Fruit fly (Drosophila melanogaster) whole organism, embryonic: ENCODE results near the gene Grx5.

Experiments
- Aef1 ChIP-seq: fragments of 200-800 bp; sonication (Bioruptor generic); IDR thresholded peaks from 3 replicates; pipeline ENCODE4 v1.3.6; 2022; ENCODE audit warnings: missing biosample characterization, missing genetic modification characterization
- Awh ChIP-seq: fragments of 200-800 bp; sonication (Bioruptor generic); IDR thresholded peaks from 2 replicates; pipeline ENCODE4, ENCODE4 v1.3.6; 2022; ENCODE audit warnings: missing biosample characterization, missing genetic modification characterization
- Blimp-1 ChIP-seq: fragments of 200-800 bp; sonication (Bioruptor generic); optimal IDR thresholded peaks from 3 replicates; lab custom pipeline; 2018; ENCODE audit warnings: missing biosample characterization, missing genetic modification characterization, mild to moderate bottlenecking, moderate library complexity, missing genetic modification reagents
- CG10366 ChIP-seq: fragments of 200-800 bp; sonication (Bioruptor generic); IDR thresholded peaks from 2 replicates; pipeline ENCODE4 v1.3.6; 2022; ENCODE audit warnings: missing biosample characterization, missing genetic modification characterization
- CG10462 ChIP-seq: fragments of 200-800 bp; sonication (Bioruptor generic); optimal IDR thresholded peaks from 2 replicates; lab custom pipeline; 2016; ENCODE audit warnings: missing biosample characterization, missing genetic modification characterization
- CG10565 ChIP-seq: fragments of 200-800 bp; sonication (Bioruptor generic); optimal IDR thresholded peaks from 3 replicates; lab custom pipeline; 2016; ENCODE audit warnings: missing biosample characterization, mild to moderate bottlenecking, missing genetic modification characterization
- CG11456 ChIP-seq: fragments of 200-800 bp; sonication (Bioruptor generic); IDR thresholded peaks from 3 replicates; pipeline ENCODE4 v1.3.6; 2022; ENCODE audit warnings: missing biosample characterization, missing genetic modification characterization
- CG13775 ChIP-seq: fragments of 200-800 bp; sonication (Bioruptor generic); optimal IDR thresholded peaks from 3 replicates; lab custom pipeline; 2017; ENCODE audit warnings: missing biosample characterization, mild to moderate bottlenecking, missing genetic modification characterization
- CG15011 ChIP-seq: fragments of 200-800 bp; sonication (Bioruptor generic); optimal IDR thresholded peaks from 3 replicates; lab custom pipeline; 2018; ENCODE audit warnings: missing biosample characterization, mild to moderate bottlenecking, missing genetic modification characterization
- CG17385 ChIP-seq: fragments of 200-800 bp; sonication (Bioruptor generic); optimal IDR thresholded peaks from 3 replicates; lab custom pipeline; 2018; ENCODE audit warnings: missing biosample characterization, mild to moderate bottlenecking, missing genetic modification characterization
- CG18599 ChIP-seq: fragments of 200-800 bp; sonication (Bioruptor generic); optimal IDR thresholded peaks from 3 replicates; lab custom pipeline; 2017; ENCODE audit warnings: missing biosample characterization, missing genetic modification characterization, mild to moderate bottlenecking, moderate library complexity, missing genetic modification reagents
- CG2678 ChIP-seq: fragments of 200-800 bp; sonication (Bioruptor generic); optimal IDR thresholded peaks from 3 replicates; lab custom pipeline; 2019; ENCODE audit warnings: missing biosample characterization, mild to moderate bottlenecking, missing genetic modification characterization, moderate library complexity
- CG2712 ChIP-seq: fragments of 200-800 bp; optimal IDR thresholded peaks from 3 replicates; lab custom pipeline; 2019; ENCODE audit warnings: missing biosample characterization, mild to moderate bottlenecking, missing genetic modification characterization, moderate library complexity
- CG3281 ChIP-seq: fragments of 200-800 bp; sonication (Bioruptor generic); optimal IDR thresholded peaks from 3 replicates; lab custom pipeline; 2017; ENCODE audit warnings: missing biosample characterization, mild to moderate bottlenecking, missing genetic modification characterization
- CG33213 ChIP-seq: fragments of 200-800 bp; sonication (Bioruptor generic); optimal IDR thresholded peaks from 3 replicates; lab custom pipeline; 2016; ENCODE audit warnings: missing biosample characterization, missing genetic modification characterization
- CG6813 ChIP-seq: fragments of 200-800 bp; sonication (Bioruptor generic); optimal IDR thresholded peaks from 2 replicates; lab custom pipeline; 2017; ENCODE audit warnings: missing biosample characterization, missing genetic modification characterization, mild to moderate bottlenecking, moderate library complexity, missing genetic modification reagents
- CG8765 ChIP-seq: fragments of 200-800 bp; sonication (Bioruptor generic); IDR thresholded peaks from 2 replicates; pipeline ENCODE4 v1.3.6; 2022; ENCODE audit warnings: missing biosample characterization, missing genetic modification characterization
- CG9932 ChIP-seq: fragments of 200-800 bp; sonication (Bioruptor generic); IDR thresholded peaks from 2 replicates; pipeline ENCODE4 v1.3.6; 2022; ENCODE audit warnings: missing biosample characterization, missing genetic modification characterization
- D19B ChIP-seq: fragments of 200-800 bp; sonication (Bioruptor generic); optimal IDR thresholded peaks from 2 replicates; lab custom pipeline; 2017; ENCODE audit warnings: missing biosample characterization, mild to moderate bottlenecking, missing genetic modification characterization
- Dbx ChIP-seq: fragments of 200-800 bp; sonication (Bioruptor generic); IDR thresholded peaks from 3 replicates; pipeline ENCODE4 v1.3.6; 2022; ENCODE audit warnings: missing biosample characterization, missing genetic modification characterization
- Dref ChIP-seq: fragments of 200-800 bp; sonication (Bioruptor generic); IDR thresholded peaks from 2 replicates; pipeline ENCODE4 v1.3.6; 2022; ENCODE audit warnings: missing biosample characterization, missing genetic modification characterization
- Ets65A ChIP-seq: fragments of 200-800 bp; sonication (Bioruptor generic); peaks from one replicate; lab custom pipeline; 2016; ENCODE audit warnings: missing biosample characterization, missing genetic modification characterization
- H15 ChIP-seq: fragments of 200-800 bp; sonication (Bioruptor generic); IDR thresholded peaks from 3 replicates; pipeline ENCODE4 v1.3.6; 2022; ENCODE audit warnings: missing biosample characterization, missing genetic modification characterization
- HHEX ChIP-seq: fragments of 200-800 bp; sonication (Bioruptor generic); optimal IDR thresholded peaks from 3 replicates; lab custom pipeline; 2017; ENCODE audit warnings: missing biosample characterization, mild to moderate bottlenecking, missing genetic modification characterization, missing genetic modification reagents
- Hr3 ChIP-seq: fragments of 200-800 bp; sonication (Bioruptor generic); optimal IDR thresholded peaks from 3 replicates; lab custom pipeline; 2016; ENCODE audit warnings: missing biosample characterization, missing genetic modification characterization
- Hr51 ChIP-seq, 2 experiments: fragments of 200-800 bp; sonication (Bioruptor generic); optimal IDR thresholded peaks; 2 replicates in 1 of 2; 3 replicates in 1 of 2; lab custom pipeline; 2016 to 2018; ENCODE audit warnings: missing biosample characterization in 2 of 2, missing genetic modification characterization in 2 of 2, mild to moderate bottlenecking in 1 of 2, moderate library complexity in 1 of 2
- Nf-YC ChIP-seq: fragments of 200-800 bp; optimal IDR thresholded peaks from 3 replicates; lab custom pipeline; 2019; ENCODE audit warnings: missing biosample characterization, mild to moderate bottlenecking, missing genetic modification characterization, moderate library complexity
- Tbp ChIP-seq: fragments of >200 bp; optimal IDR thresholded peaks from 2 replicates; lab custom pipeline; 2018; ENCODE audit warnings: missing biosample characterization, missing genetic modification characterization
- Usf ChIP-seq: fragments of 200-800 bp; sonication (Bioruptor generic); optimal IDR thresholded peaks from 2 replicates; lab custom pipeline; 2017; ENCODE audit warnings: missing genotype, missing biosample characterization, missing genetic modification characterization
- ab ChIP-seq: fragments of 200-800 bp; sonication (Bioruptor generic); optimal IDR thresholded peaks from 2 replicates; lab custom pipeline; 2016; ENCODE audit warnings: missing biosample characterization, missing genetic modification characterization
- caup ChIP-seq: fragments of 200-800 bp; sonication (Bioruptor generic); optimal IDR thresholded peaks from 3 replicates; lab custom pipeline; 2017; ENCODE audit warnings: missing biosample characterization, mild to moderate bottlenecking, missing genetic modification characterization, moderate library complexity; ENCODE audit not compliant: severe bottlenecking
- da ChIP-seq: fragments of 200-800 bp; sonication (Bioruptor generic); optimal IDR thresholded peaks from 2 replicates; lab custom pipeline; 2016; ENCODE audit warnings: missing biosample characterization, missing genetic modification characterization
- dpn ChIP-seq, 2 experiments: fragments of 200-800 bp; sonication (Bioruptor generic); optimal IDR thresholded peaks; 3 replicates each; lab custom pipeline; 2016; ENCODE audit warnings: missing biosample characterization in 2 of 2, missing genetic modification characterization in 2 of 2
- eyg ChIP-seq: fragments of 200-800 bp; sonication (Bioruptor generic); optimal IDR thresholded peaks from 3 replicates; lab custom pipeline; 2016; ENCODE audit warnings: missing biosample characterization, missing genetic modification characterization
- gem ChIP-seq: fragments of 200-800 bp; sonication (Bioruptor generic); optimal IDR thresholded peaks from 2 replicates; lab custom pipeline; 2019; ENCODE audit warnings: missing biosample characterization, mild to moderate bottlenecking, missing genetic modification characterization, moderate library complexity
- gfzf ChIP-seq: fragments of 200-800 bp; sonication (Bioruptor generic); optimal IDR thresholded peaks from 2 replicates; lab custom pipeline; 2016; ENCODE audit warnings: missing biosample characterization, mild to moderate bottlenecking, missing genetic modification characterization, moderate library complexity
- gro ChIP-seq: fragments of 200-800 bp; sonication (Bioruptor generic); optimal IDR thresholded peaks from 2 replicates; lab custom pipeline; 2016; ENCODE audit warnings: missing biosample characterization, missing genetic modification characterization
- gsb ChIP-seq: fragments of 200-800 bp; sonication (Bioruptor generic); IDR thresholded peaks from 2 replicates; pipeline ENCODE4 v1.3.6; 2022; ENCODE audit warnings: missing biosample characterization, missing genetic modification characterization
- gsb-n ChIP-seq: fragments of 200-800 bp; sonication (Bioruptor generic); optimal IDR thresholded peaks from 3 replicates; lab custom pipeline; 2018; ENCODE audit warnings: missing biosample characterization, mild to moderate bottlenecking, missing genetic modification characterization
- ham ChIP-seq: fragments of 200-800 bp; sonication (Bioruptor generic); IDR thresholded peaks from 2 replicates; pipeline ENCODE4 v1.3.6; 2022; ENCODE audit warnings: missing biosample characterization, missing genetic modification characterization
- hkb ChIP-seq, 2 experiments: fragments of 200-800 bp in 1 of 2; fragments of >200 bp in 1 of 2; sonication (Bioruptor generic) in 1 of 2; IDR thresholded peaks in 1 of 2; optimal IDR thresholded peaks in 1 of 2; 2 replicates each; pipeline versions ENCODE4 v1.3.6 to Lab custom; 2017 to 2022; ENCODE audit warnings: missing biosample characterization in 1 of 2, missing genetic modification characterization in 1 of 2
- inv ChIP-seq: fragments of 200-800 bp; sonication (Bioruptor generic); IDR thresholded peaks from 2 replicates; pipeline ENCODE4 v1.3.6; 2022; ENCODE audit warnings: missing biosample characterization, missing genetic modification characterization; ENCODE audit not compliant: partially characterized antibody
- lmd ChIP-seq: fragments of 200-800 bp; sonication (Bioruptor generic); IDR thresholded peaks from 2 replicates; pipeline ENCODE4 v1.3.6; 2022; ENCODE audit warnings: missing biosample characterization, missing genetic modification characterization
- otp ChIP-seq: fragments of 200-800 bp; sonication (Bioruptor generic); IDR thresholded peaks from 3 replicates; pipeline ENCODE4, ENCODE4 v1.3.6; 2022; ENCODE audit warnings: missing biosample characterization, missing genetic modification characterization
- pho ChIP-seq: fragments of 200-800 bp; sonication (Bioruptor generic); optimal IDR thresholded peaks from 2 replicates; lab custom pipeline; 2016; ENCODE audit warnings: missing biosample characterization, missing genetic modification characterization
- schlank ChIP-seq: fragments of 200-800 bp; sonication (Bioruptor generic); optimal IDR thresholded peaks from 2 replicates; lab custom pipeline; 2018; ENCODE audit warnings: missing biosample characterization, mild to moderate bottlenecking, missing genetic modification characterization
- sima ChIP-seq: fragments of 200-800 bp; sonication (Bioruptor generic); optimal IDR thresholded peaks from 2 replicates; lab custom pipeline; 2016; ENCODE audit warnings: missing biosample characterization, missing genetic modification characterization
- wek ChIP-seq: fragments of 200-800 bp; sonication (Bioruptor generic); optimal IDR thresholded peaks from 3 replicates; lab custom pipeline; 2018; ENCODE audit warnings: missing biosample characterization, mild to moderate bottlenecking, missing genetic modification characterization, moderate library complexity
- zen ChIP-seq: fragments of 200-800 bp; sonication (Bioruptor generic); optimal IDR thresholded peaks from 3 replicates; lab custom pipeline; 2018; ENCODE audit warnings: missing biosample characterization, mild to moderate bottlenecking, missing genetic modification characterization, moderate library complexity

The Grx5 gene

dm6 chrX:14839739-14840347, 1.8 kb upstream of the Grx5 start (continued):
- no peak for TF ChIP-seq H15 (GFP tag; lab: Robert Waterston, UW)
- TF ChIP-seq CG17385 (GFP tag; lab: Kevin White, UChicago) = peak; percentile 42
- peak; percentile 38; the same call in 1 of the 2 replicates for TF ChIP-seq gsb (GFP tag; lab: Robert Waterston, UW)
- TF ChIP-seq eyg (GFP tag; lab: Kevin White, UChicago) = peak; percentile 28
- no peak for TF ChIP-seq Nf-YC (tag; lab: Kevin White, UChicago)
- TF ChIP-seq hkb (optimal IDR thresholded peaks at IDR 0.05; lab: Kevin White, UChicago) = no peak
- TF ChIP-seq hkb (GFP tag; IDR thresholded peaks at IDR 0.05; lab: Robert Waterston, UW) = no peak
- TF ChIP-seq Hr3 (GFP tag; lab: Kevin White, UChicago) = peak; percentile 14
- TF ChIP-seq gro (GFP tag; lab: Kevin White, UChicago) = peak; percentile 18
- TF ChIP-seq CG6813 (GFP tag; lab: Kevin White, UChicago) = peak; percentile 7
- no peak for TF ChIP-seq gfzf
- TF ChIP-seq gem = peak; percentile 52
- TF ChIP-seq CG2678 (tag; lab: Kevin White, UChicago) = peak; percentile 58
- TF ChIP-seq CG3281 = peak; percentile 58
- TF ChIP-seq CG13775 (GFP tag; lab: Kevin White, UChicago) = peak; percentile 26
- peak; percentile 6 for TF ChIP-seq Usf (GFP tag; lab: Kevin White, UChicago)
- peak; percentile 74 for TF ChIP-seq pho (GFP tag; lab: Kevin White, UChicago)
- TF ChIP-seq Tbp (GFP tag; lab: Kevin White, UChicago) = no peak
- TF ChIP-seq caup = peak; percentile 44
- peak; percentile 39 for TF ChIP-seq CG2712 (tag; lab: Kevin White, UChicago)
- peak; percentile 36 to 57 for TF ChIP-seq dpn (GFP tag; optimal IDR thresholded peaks at IDR 0.05; lab: Kevin White, UChicago)
- TF ChIP-seq Awh (GFP tag; lab: Robert Waterston, UW) = no peak
- TF ChIP-seq lmd (GFP tag; lab: Robert Waterston, UW) = peak; percentile 54; the same call in 1 of the 2 replicates
- TF ChIP-seq HHEX (GFP tag; lab: Kevin White, UChicago) = peak; percentile 39
- TF ChIP-seq CG11456 (GFP tag; lab: Robert Waterston, UW) = peak; percentile 62; the same call in 1 of the 3 replicates
- TF ChIP-seq CG33213 (GFP tag; lab: Kevin White, UChicago) = peak; percentile 15
- no peak for TF ChIP-seq CG10462
- TF ChIP-seq CG8765 (GFP tag; lab: Robert Waterston, UW) = no peak
- no peak for TF ChIP-seq sima (GFP tag; lab: Kevin White, UChicago)
- TF ChIP-seq ab (GFP tag; lab: Kevin White, UChicago) = peak; percentile 5
- TF ChIP-seq zen (tag; lab: Kevin White, UChicago) = no peak
- TF ChIP-seq gsb-n (tag; lab: Kevin White, UChicago) = no peak
- TF ChIP-seq wek (GFP tag; lab: Kevin White, UChicago) = no peak
- peak; percentile 71 for TF ChIP-seq Aef1 (GFP tag; lab: Robert Waterston, UW)
- TF ChIP-seq otp (GFP tag; lab: Robert Waterston, UW) = 0 out of 3 replicates have a peak, but pooled peaks have one; percentile 17
- TF ChIP-seq CG10565 (GFP tag; lab: Kevin White, UChicago) = no peak
- TF ChIP-seq Blimp-1 (GFP tag; lab: Kevin White, UChicago) = no peak
- no peak for TF ChIP-seq Dref (GFP tag; lab: Robert Waterston, UW)
- TF ChIP-seq schlank (tag; lab: Kevin White, UChicago) = no peak
- TF ChIP-seq da (GFP tag; lab: Kevin White, UChicago) = peak; percentile 15
- peak; percentile 71 for TF ChIP-seq CG18599 (GFP tag; lab: Kevin White, UChicago)
- TF ChIP-seq Ets65A (GFP tag; lab: Kevin White, UChicago) = peak; percentile 76
- TF ChIP-seq CG9932 (GFP tag; lab: Robert Waterston, UW) = peak; percentile 71
- TF ChIP-seq ham (GFP tag; lab: Robert Waterston, UW) = peak; percentile 27; the same call in 1 of the 2 replicates
- peak in 1 of 2 experiments; percentile 60 for TF ChIP-seq Hr51 (GFP tag; optimal IDR thresholded peaks at IDR 0.05; lab: Kevin White, UChicago)
- TF ChIP-seq Dbx = 0 out of 3 replicates have a peak, but pooled peaks have one; percentile 51
- no peak for TF ChIP-seq CG15011 (GFP tag; lab: Kevin White, UChicago)
- TF ChIP-seq D19B (GFP tag; lab: Kevin White, UChicago) = peak; percentile 31
- TF ChIP-seq inv = no peak
- TF ChIP-seq CG10366 = peak; percentile 23; the same call in 1 of the 2 replicates
